Worm (Caenorhabditis elegans): ENCODE results near the gene arp-11.

DNA sequence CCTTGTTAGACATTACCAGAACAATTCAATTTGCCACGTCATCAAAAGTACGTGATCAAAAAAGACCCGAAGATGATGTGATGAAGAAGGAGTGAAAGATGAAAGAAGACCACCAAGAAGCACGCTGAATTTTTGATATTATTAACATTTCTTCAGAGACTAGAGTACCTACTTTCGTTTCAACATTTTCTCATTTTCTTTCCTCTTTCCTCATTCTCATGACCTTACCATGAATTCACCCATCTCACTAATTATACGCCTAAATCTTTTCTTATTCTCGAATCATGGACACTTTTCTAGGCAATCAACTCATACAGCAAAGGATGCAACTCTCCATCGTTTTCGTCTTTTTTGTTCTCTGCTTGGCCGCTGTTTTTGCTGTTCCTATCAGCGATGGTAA is 33.5 kb downstream of the arp-11 start, which contains the start of gene flp-10:
- no peak for TF ChIP-seq ama-1 (optimal IDR thresholded peaks at IDR 0.05)
- no peak for TF ChIP-seq sox-4 (tag; optimal IDR thresholded peaks at IDR 0.05)
- TF ChIP-seq hlh-8 (tag; optimal IDR thresholded peaks at IDR 0.05) = no peak
- TF ChIP-seq K02D7.2 (tag; optimal IDR thresholded peaks at IDR 0.05) = no peak
- no peak for TF ChIP-seq pqm-1 (tag; optimal IDR thresholded peaks at IDR 0.05)
